Worm (Caenorhabditis elegans): ENCODE results near the gene glrx-22.

glrx-22 gene

DNA sequence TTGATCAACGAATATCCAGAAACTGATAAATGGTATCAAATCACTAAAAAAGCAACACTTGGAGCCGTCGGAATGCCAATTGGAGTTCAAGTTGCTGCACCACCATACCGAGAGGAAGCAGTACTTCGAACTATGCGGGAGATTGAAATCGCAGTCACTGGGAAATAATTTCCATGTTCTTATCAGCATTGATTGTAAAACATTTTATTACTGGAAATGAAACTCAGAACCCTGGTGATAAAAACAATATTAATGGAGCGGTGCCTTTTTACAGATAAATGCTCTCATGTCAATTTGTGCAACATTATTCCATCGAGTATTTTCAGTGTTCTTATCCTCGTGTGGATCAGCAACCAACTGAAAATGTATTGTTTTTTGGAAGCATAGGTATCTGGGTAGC lies 39.3 kb downstream of the glrx-22 start:
- no peak for TF ChIP-seq lin-15B (tag; optimal IDR thresholded peaks at IDR 0.05)
- no peak for TF ChIP-seq nfya-1 (tag; optimal IDR thresholded peaks at IDR 0.05; ENCODE audit: insufficient read depth)
- no peak for TF ChIP-seq ztf-11 (tag; optimal IDR thresholded peaks at IDR 0.05)
- peak; percentile 66 for TF ChIP-seq elt-2 (tag; optimal IDR thresholded peaks at IDR 0.05)
- TF ChIP-seq lsy-12 (tag; optimal IDR thresholded peaks at IDR 0.05): no peak
- no peak for TF ChIP-seq nhr-237 (tag; optimal IDR thresholded peaks at IDR 0.05)
- TF ChIP-seq ceh-16 (tag; optimal IDR thresholded peaks at IDR 0.05): no peak
- peak; percentile 59 for TF ChIP-seq pqm-1 (tag; optimal IDR thresholded peaks at IDR 0.05)
- no peak for TF ChIP-seq nhr-67 (tag; optimal IDR thresholded peaks at IDR 0.05)
- TF ChIP-seq unc-39 (tag; optimal IDR thresholded peaks at IDR 0.05): no peak
- TF ChIP-seq egl-27 (tag; optimal IDR thresholded peaks at IDR 0.05): no peak
- no peak for TF ChIP-seq ceh-28 (tag; optimal IDR thresholded peaks at IDR 0.05)
- TF ChIP-seq zag-1 (tag; optimal IDR thresholded peaks at IDR 0.05): no peak
- no peak for TF ChIP-seq nhr-43 (tag; optimal IDR thresholded peaks at IDR 0.05; ENCODE audit: poor library complexity, severe bottlenecking)
- TF ChIP-seq fkh-2 (tag; optimal IDR thresholded peaks at IDR 0.05): no peak

DNA sequence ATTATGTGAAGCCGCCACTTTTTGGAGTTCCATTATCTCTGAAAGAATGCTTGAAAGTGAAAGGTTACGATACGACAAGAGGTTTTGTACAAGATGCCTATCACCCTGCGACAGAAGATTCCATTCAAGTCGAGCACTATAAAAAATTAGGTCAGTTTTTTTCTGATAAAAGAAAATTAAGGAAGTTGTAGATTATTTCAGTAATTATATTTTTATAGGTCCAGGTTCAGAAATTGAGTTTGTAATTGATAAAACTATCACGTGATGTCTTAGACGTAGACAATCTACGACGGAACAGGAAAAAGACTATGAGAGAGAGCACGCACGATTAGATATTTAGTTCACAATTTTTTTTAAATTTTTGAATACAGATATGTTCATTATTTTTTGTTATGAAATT lies 41.0 kb downstream of the glrx-22 start:
- TF ChIP-seq elt-2 (tag; optimal IDR thresholded peaks at IDR 0.05) (peak; percentile 59), fos-1 (tag; optimal IDR thresholded peaks at IDR 0.05) (no peak)

DNA sequence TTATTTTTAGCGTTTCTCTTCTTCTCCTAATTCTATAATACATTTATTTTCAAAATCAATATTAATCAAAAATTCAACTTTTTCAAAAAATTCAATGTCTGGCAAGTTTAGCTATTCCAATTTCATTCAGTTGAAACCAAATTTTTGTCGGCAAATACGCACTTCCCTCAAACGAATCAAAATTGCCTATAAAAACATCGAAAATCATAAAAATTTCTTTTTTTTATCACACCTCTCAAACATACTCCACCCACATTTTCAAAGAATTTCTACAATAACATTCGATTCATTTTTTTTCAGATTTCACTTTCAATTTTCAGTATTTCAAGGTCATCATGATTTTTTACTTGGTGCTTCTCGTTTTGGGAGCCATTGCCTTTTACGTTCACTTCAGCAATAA lies 41.9 kb downstream of the glrx-22 start, which contains the start of gene faah-1:
faah-1 (plus strand) TSS at position 301 of the 400 bp plus-strand sequence.
- no peak for TF ChIP-seq snpc-4 (tag; optimal IDR thresholded peaks at IDR 0.05)
- no peak for TF ChIP-seq nfya-1 (tag; optimal IDR thresholded peaks at IDR 0.05; ENCODE audit: insufficient read depth)
- no peak for TF ChIP-seq lin-15B (tag; optimal IDR thresholded peaks at IDR 0.05)
- TF ChIP-seq skn-1 (tag; optimal IDR thresholded peaks at IDR 0.05): no peak
- no peak for TF ChIP-seq elt-1 (tag; optimal IDR thresholded peaks at IDR 0.05)
- no peak for TF ChIP-seq nhr-12 (tag; optimal IDR thresholded peaks at IDR 0.05)
- no peak for TF ChIP-seq mdl-1 (tag; optimal IDR thresholded peaks at IDR 0.05)
- no peak for TF ChIP-seq unc-62 (GFP tag; optimal IDR thresholded peaks at IDR 0.05)
- no peak for TF ChIP-seq sea-2 (GFP tag; optimal IDR thresholded peaks at IDR 0.05)
- no peak for TF ChIP-seq ceh-82 (tag; optimal IDR thresholded peaks at IDR 0.05)

DNA sequence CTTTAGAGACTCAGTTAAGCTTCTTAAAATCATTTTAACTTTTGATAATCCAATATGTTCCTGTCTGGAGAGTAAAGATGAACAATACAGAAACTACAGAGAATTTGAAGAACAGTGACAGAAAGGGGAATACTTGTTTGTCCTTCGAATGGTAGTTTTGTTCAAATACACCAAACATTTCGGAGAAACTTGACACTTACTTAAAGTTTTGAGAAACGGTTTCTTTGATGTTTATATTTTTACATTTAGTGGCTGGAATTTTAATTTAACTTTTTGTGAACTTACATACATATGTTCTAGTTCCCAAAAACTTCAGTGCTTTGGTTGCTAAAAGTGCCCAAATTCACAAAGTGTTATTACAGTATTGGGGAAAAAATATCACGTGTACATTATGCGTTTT lies 43.9 kb downstream of the glrx-22 start, which contains the start of gene B0218.5:
B0218.5 (minus strand) TSS at position 101 of the 400 bp plus-strand sequence.
- TF ChIP-seq elt-3 (tag; optimal IDR thresholded peaks at IDR 0.05) (no peak), ztf-4 (tag; optimal IDR thresholded peaks at IDR 0.05) (no peak), daf-12 (tag; optimal IDR thresholded peaks at IDR 0.05) (no peak), lin-39 (tag; optimal IDR thresholded peaks at IDR 0.05) (no peak), ZK546.5 (tag; optimal IDR thresholded peaks at IDR 0.05) (no peak), ceh-16 (tag; optimal IDR thresholded peaks at IDR 0.05) (no peak), mml-1 (tag; optimal IDR thresholded peaks at IDR 0.05) (no peak), elt-1 (tag; optimal IDR thresholded peaks at IDR 0.05) (no peak), sea-2 (GFP tag; optimal IDR thresholded peaks at IDR 0.05) (no peak), zag-1 (tag; optimal IDR thresholded peaks at IDR 0.05) (no peak), ceh-9 (tag; optimal IDR thresholded peaks at IDR 0.05) (no peak), nhr-43 (tag; optimal IDR thresholded peaks at IDR 0.05; ENCODE audit: poor library complexity, severe bottlenecking) (no peak), jun-1 (tag; optimal IDR thresholded peaks at IDR 0.05) (no peak), ceh-82 (tag; optimal IDR thresholded peaks at IDR 0.05) (no peak), aly-2 (tag; optimal IDR thresholded peaks at IDR 0.05) (no peak), eor-1 (tag; optimal IDR thresholded peaks at IDR 0.05) (no peak), pqm-1 (tag; optimal IDR thresholded peaks at IDR 0.05) (no peak), nhr-28 (tag; optimal IDR thresholded peaks at IDR 0.05) (no peak), unc-62 (GFP tag; optimal IDR thresholded peaks at IDR 0.05) (no peak), unc-39 (tag; optimal IDR thresholded peaks at IDR 0.05) (no peak)

DNA sequence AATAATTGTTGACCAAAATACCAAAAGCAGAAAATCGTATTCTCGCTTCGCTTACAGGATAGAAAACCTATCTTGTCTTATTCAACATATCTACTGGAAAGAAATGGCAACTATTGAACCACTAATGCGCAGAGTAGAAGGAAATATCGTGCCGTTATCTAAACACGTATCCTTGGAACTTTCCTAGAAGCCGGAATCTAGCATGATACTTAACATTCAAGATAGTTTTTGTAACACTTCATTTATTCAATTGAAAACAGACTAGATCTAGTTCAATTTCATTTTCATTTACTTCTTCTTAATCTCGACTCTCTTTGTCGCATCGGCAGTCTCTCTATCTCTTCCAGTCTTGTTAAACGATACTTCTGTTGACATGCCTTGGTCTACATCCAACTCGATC lies 46.1 kb downstream of the glrx-22 start:
- TF ChIP-seq fos-1 (tag; optimal IDR thresholded peaks at IDR 0.05): no peak
- no peak for TF ChIP-seq pha-4 (tag; optimal IDR thresholded peaks at IDR 0.05)
- no peak for TF ChIP-seq R02D3.7 (tag; optimal IDR thresholded peaks at IDR 0.05)
- peak; percentile 16 for TF ChIP-seq pqm-1 (tag; optimal IDR thresholded peaks at IDR 0.05)
